Fruit fly (Drosophila melanogaster) S2 (cell line): ENCODE measurements around the gene Cpr62Bb.

Experiments used
- CG8478 ChIP-seq: fragments of >200 bp; optimal IDR thresholded peaks from 2 replicates; lab custom pipeline; 2018
- CTCF ChIP-seq, 2 experiments: fragments of >200 bp; optimal IDR thresholded peaks; 2 replicates each; lab custom pipeline; 2018

DNA sequence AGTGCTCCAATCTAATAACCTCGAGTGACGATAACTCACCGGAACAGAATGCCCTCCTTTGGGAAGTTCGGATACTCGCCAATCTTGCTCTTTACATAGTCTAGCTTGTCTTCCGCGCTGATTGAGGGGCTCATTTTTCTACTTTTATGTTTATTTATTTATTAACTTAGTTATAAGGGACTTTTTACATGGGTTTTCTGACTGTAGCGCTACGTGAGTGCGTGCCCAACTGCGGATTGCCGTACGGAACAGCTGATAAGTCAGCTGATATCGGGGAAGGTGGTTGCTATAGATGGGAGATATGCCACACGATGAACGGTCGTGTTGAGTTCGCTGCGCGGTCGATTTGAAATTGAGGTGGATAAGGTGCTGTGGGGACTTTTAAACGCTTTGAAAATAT is 49.7 kb upstream of the Cpr62Bb start, which contains the start of gene Aprt:
- no peak for TF ChIP-seq CG8478 (lab: Kevin White, UChicago)
- no peak for TF ChIP-seq CTCF (optimal IDR thresholded peaks at IDR 0.05; lab: Kevin White, UChicago)
